Worm (Caenorhabditis elegans): ENCODE data around the gene F22B5.4.

Gene F22B5.4

DNA sequence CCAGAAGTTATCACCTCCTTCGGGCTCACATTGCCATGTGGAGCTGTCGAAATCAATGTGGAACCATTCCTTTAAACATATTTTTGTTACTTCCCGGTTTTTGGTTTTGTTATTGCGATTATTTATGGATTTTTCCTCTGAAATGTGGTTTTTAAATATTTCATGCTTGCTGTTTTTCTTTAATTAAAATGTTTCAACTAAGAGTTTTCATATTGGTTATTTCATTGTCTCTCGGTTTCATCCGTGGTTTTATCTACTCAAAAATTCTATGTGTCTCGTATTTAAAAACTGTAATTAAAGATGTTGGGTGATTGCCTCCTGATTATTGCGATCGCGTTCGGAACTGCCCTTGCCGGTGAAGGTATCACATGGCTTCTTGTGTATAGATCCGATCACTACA is 17.4 kb downstream of the F22B5.4 start, which contains the start of gene F22B5.10:
Gene F22B5.10, plus strand, starts transcription at position 301 of the 400 bp plus-strand sequence.
- TF ChIP-seq peb-1 (tag; optimal IDR thresholded peaks at IDR 0.05) (no peak), ama-1 (optimal IDR thresholded peaks at IDR 0.05) (no peak), ztf-4 (tag; optimal IDR thresholded peaks at IDR 0.05) (no peak), nhr-237 (tag; optimal IDR thresholded peaks at IDR 0.05) (no peak), alr-1 (tag; optimal IDR thresholded peaks at IDR 0.05) (no peak)

DNA sequence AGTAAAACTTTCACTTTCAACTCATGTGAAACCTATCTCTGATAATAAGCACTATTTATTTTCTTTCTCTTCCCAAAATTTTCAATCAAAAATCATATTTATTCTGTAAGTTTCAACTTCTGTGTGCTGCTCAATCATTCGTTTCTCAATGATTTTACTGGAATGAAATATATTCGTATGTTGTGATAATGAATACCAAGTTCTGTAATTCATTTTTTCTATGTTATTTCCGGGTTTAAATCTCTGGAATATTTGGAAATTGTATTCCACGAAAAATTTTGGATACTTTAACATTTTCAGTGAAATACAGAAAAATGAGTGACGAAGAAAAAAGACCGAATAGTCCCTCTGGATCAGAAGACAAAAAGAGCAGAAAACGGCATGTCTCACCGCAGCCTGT is 18.3 kb downstream of the F22B5.4 start, which contains the start of gene M05D6.2:
Gene M05D6.2, plus strand, starts transcription at position 301 of the 400 bp plus-strand sequence.
- no peak for TF ChIP-seq nhr-77 (tag; optimal IDR thresholded peaks at IDR 0.05)
- TF ChIP-seq sma-9 (GFP tag; optimal IDR thresholded peaks at IDR 0.05): no peak
- no peak for TF ChIP-seq sma-9 (tag; optimal IDR thresholded peaks at IDR 0.05)
- no peak for TF ChIP-seq R02D3.7 (tag; optimal IDR thresholded peaks at IDR 0.05)
- no peak for TF ChIP-seq ztf-1 (GFP tag; conservative IDR thresholded peaks at IDR 0.05)
- no peak for TF ChIP-seq sem-4 (tag; optimal IDR thresholded peaks at IDR 0.05)

DNA sequence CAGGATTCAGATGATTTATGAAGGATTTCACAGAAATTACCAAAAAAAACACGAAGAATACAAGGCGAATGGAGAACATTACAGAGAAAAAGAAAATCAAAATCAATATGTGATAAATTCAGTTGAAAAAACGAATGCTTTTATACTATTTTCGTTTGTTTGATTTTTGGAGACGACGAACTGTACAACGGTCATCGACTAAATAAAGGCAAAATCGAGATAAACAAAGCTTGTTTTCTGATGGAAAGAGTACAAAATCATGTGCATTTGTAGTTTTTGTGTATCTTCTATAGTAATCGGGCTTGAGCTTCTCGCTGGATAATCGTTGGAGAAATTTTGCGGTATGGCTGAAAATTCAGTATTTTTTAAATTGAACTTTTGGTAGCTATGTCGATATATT is 21.6 kb downstream of the F22B5.4 start, which contains the start of gene M05D6.8:
Gene M05D6.8, minus strand, starts transcription at position 101 of the 400 bp plus-strand sequence.
- no peak for TF ChIP-seq egl-27 (tag; optimal IDR thresholded peaks at IDR 0.05)
- no peak for TF ChIP-seq sem-4 (tag; optimal IDR thresholded peaks at IDR 0.05)
- no peak for TF ChIP-seq nhr-12 (tag; optimal IDR thresholded peaks at IDR 0.05)

DNA sequence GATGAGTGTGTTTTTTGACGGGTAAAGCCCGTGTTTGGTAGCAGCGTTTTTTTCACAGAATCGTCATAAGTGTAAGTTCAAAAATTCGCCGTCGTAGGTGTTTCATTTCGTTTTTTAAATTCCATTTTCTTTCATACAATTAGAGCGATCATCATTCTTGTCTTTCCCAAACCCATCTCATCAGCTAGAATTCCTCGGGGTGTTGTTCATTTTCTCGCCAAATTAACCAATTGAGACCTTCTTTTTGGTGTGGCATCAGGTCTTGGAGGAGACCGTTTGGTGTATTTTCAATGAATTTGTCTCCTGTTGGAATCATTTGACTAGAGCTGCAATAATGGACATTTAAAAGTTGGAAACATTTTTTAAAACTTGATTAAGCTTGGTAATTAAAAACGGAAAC is 23.4 kb downstream of the F22B5.4 start:
- TF ChIP-seq aly-2 (tag; optimal IDR thresholded peaks at IDR 0.05) (no peak), ztf-1 (GFP tag; conservative IDR thresholded peaks at IDR 0.05) (no peak), crh-2 (tag; optimal IDR thresholded peaks at IDR 0.05) (no peak), unc-55 (GFP tag; optimal IDR thresholded peaks at IDR 0.05) (no peak), unc-39 (tag; optimal IDR thresholded peaks at IDR 0.05) (no peak), C34F6.9 (tag; optimal IDR thresholded peaks at IDR 0.05) (no peak), R02D3.7 (tag; optimal IDR thresholded peaks at IDR 0.05) (no peak), elt-3 (tag; optimal IDR thresholded peaks at IDR 0.05) (no peak), lin-13 (GFP tag; optimal IDR thresholded peaks at IDR 0.05) (no peak), ama-1 (optimal IDR thresholded peaks at IDR 0.05) (no peak), nhr-25 (tag; optimal IDR thresholded peaks at IDR 0.05) (no peak), peb-1 (tag; optimal IDR thresholded peaks at IDR 0.05) (no peak), nhr-12 (tag; optimal IDR thresholded peaks at IDR 0.05) (no peak), zag-1 (tag; optimal IDR thresholded peaks at IDR 0.05) (no peak), nhr-10 (tag; optimal IDR thresholded peaks at IDR 0.05) (no peak), alr-1 (tag; optimal IDR thresholded peaks at IDR 0.05) (no peak), mab-5 (tag; optimal IDR thresholded peaks at IDR 0.05) (no peak)

DNA sequence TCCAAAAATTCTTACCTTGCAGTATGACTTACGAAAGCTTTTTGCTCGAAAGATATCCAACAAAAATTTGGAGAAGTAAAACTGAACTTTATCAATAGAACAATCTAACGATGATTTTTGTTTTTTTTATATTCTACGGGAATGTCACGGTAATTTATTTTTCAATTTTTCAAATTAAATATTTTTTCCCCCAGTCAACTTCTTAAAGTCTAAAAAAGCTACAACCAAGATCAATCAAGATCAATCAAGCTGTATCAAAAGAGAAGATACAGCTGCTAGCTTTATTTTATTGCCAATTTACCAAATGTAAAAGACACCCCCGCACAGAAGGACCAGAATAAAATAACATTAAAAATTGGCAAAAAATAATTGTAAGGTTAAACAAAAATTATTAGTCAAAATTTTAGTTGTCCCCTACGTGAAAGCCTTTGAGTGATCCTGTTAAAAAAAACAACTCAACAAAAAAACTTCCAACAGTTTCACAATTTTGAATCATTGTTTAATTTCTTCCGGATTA is 25.9 kb downstream of the F22B5.4 start, which contains the start of the genes M05D6.1 and M05D6.3:
Gene M05D6.1, minus strand, starts transcription at position 101 of the 517 bp plus-strand sequence.
Gene M05D6.3, plus strand, starts transcription at position 467 of the 517 bp plus-strand sequence.
- TF ChIP-seq crh-2 (tag; optimal IDR thresholded peaks at IDR 0.05) (no peak), elt-3 (tag; optimal IDR thresholded peaks at IDR 0.05) (no peak)

DNA sequence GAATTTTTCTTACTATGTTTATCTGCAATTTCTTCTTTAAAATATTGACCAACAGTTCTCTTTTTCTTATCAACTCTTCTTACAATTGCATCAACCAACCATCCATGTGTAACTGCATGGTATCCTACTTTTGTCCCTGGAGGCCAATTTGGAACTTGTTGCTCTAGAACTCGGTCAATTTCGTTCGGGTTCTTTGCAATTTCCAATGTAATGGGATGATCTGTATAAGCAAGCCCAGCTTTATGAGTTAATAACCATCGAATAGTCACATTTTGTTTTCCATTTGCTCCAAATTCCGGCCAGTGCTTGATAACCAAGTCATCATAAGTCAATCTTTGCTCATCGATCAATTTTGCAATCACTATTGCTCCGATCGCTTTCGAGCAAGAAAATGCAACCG is 29.8 kb downstream of the F22B5.4 start:
- TF ChIP-seq ama-1 (optimal IDR thresholded peaks at IDR 0.05) (peak; percentile 70), ceh-82 (tag; optimal IDR thresholded peaks at IDR 0.05) (no peak)

DNA sequence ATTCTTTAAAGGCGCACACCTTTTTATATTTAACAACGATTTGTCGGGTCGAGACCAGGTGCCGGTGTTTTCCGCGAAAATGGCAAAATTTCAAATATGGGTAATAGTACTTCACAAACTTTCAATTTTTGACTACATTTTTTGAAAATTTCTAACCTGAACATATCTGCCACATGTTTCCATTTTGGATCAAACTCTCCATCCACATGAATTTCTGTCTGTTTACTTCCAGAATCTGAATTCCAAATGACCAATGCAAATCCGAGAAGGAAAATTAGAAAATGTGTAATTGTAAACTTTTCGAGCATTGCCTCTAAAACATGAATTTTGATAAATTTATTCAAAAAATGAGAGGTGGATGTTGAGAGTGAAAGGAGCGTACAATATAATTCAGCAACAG is 30.7 kb downstream of the F22B5.4 start, which contains the start of gene lact-4:
Gene lact-4, minus strand, starts transcription at position 313 of the 400 bp plus-strand sequence.
- TF ChIP-seq nhr-25 (tag; optimal IDR thresholded peaks at IDR 0.05): no peak
- no peak for TF ChIP-seq aly-2 (tag; optimal IDR thresholded peaks at IDR 0.05)
- no peak for TF ChIP-seq ztf-1 (GFP tag; conservative IDR thresholded peaks at IDR 0.05)
- TF ChIP-seq snpc-4 (tag; optimal IDR thresholded peaks at IDR 0.05): no peak
- no peak for TF ChIP-seq lin-11 (tag; optimal IDR thresholded peaks at IDR 0.05)
- TF ChIP-seq ama-1 (optimal IDR thresholded peaks at IDR 0.05): no peak
- no peak for TF ChIP-seq nhr-6 (tag; optimal IDR thresholded peaks at IDR 0.05)
- no peak for TF ChIP-seq blmp-1 (tag; optimal IDR thresholded peaks at IDR 0.05; ENCODE audit: insufficient read depth)
- TF ChIP-seq ceh-16 (tag; optimal IDR thresholded peaks at IDR 0.05): no peak
- no peak for TF ChIP-seq elt-3 (tag; optimal IDR thresholded peaks at IDR 0.05)
- TF ChIP-seq unc-62 (GFP tag; optimal IDR thresholded peaks at IDR 0.05): no peak
- no peak for TF ChIP-seq alr-1 (tag; optimal IDR thresholded peaks at IDR 0.05)
- TF ChIP-seq nhr-129 (tag; optimal IDR thresholded peaks at IDR 0.05): no peak
- no peak for TF ChIP-seq gmeb-1 (tag; optimal IDR thresholded peaks at IDR 0.05)
- TF ChIP-seq F13H6.1 (tag; optimal IDR thresholded peaks at IDR 0.05): no peak
- no peak for TF ChIP-seq skn-1 (tag; optimal IDR thresholded peaks at IDR 0.05)
- no peak for TF ChIP-seq sem-4 (tag; optimal IDR thresholded peaks at IDR 0.05)
- no peak for TF ChIP-seq zag-1 (tag; optimal IDR thresholded peaks at IDR 0.05)
- TF ChIP-seq unc-39 (tag; optimal IDR thresholded peaks at IDR 0.05): no peak

All from whole organism, L2 larva.